Fruit fly (Drosophila melanogaster) whole organism, adult: ENCODE results near the gene CG42819.

Experiments used
- CG11617 ChIP-seq: fragments of 200-800 bp; sonication (Bioruptor generic); optimal IDR thresholded peaks from 2 replicates; lab custom pipeline; 2017; ENCODE audit warnings: mild to moderate bottlenecking, missing biosample characterization, missing genetic modification reagents, missing genetic modification characterization
- CG12768 ChIP-seq: fragments of 200-800 bp; sonication (Bioruptor generic); optimal IDR thresholded peaks from 2 replicates; lab custom pipeline; 2017; ENCODE audit warnings: missing biosample characterization, missing genetic modification characterization, mild to moderate bottlenecking, moderate library complexity, missing genetic modification reagents
- CG14711 ChIP-seq: fragments of 200-800 bp; sonication (Bioruptor generic); optimal IDR thresholded peaks from 2 replicates; lab custom pipeline; 2018; ENCODE audit warnings: missing biosample characterization, mild to moderate bottlenecking, missing genetic modification characterization, moderate library complexity
- CG1620 ChIP-seq: fragments of 200-800 bp; sonication (Bioruptor generic); optimal IDR thresholded peaks from 2 replicates; lab custom pipeline; 2016; ENCODE audit warnings: missing biosample characterization, missing genetic modification characterization
- CG33017 ChIP-seq: fragments of 200-800 bp; sonication (Bioruptor generic); optimal IDR thresholded peaks from 2 replicates; lab custom pipeline; 2018; ENCODE audit warnings: missing biosample characterization, mild to moderate bottlenecking, missing genetic modification characterization, moderate library complexity
- CG5204 ChIP-seq: fragments of 200-800 bp; sonication (Bioruptor generic); optimal IDR thresholded peaks from 2 replicates; lab custom pipeline; 2016; ENCODE audit warnings: missing biosample characterization, missing genetic modification characterization
- CG7045 ChIP-seq: fragments of 200-800 bp; sonication (Bioruptor generic); optimal IDR thresholded peaks from 2 replicates; lab custom pipeline; 2017; ENCODE audit warnings: missing biosample characterization, mild to moderate bottlenecking, missing genetic modification characterization
- CG7101 ChIP-seq: fragments of 200-800 bp; sonication (Bioruptor generic); optimal IDR thresholded peaks from 2 replicates; lab custom pipeline; 2018; ENCODE audit warnings: missing biosample characterization, mild to moderate bottlenecking, missing genetic modification characterization, moderate library complexity
- Clk ChIP-seq: fragments of 200-800 bp; sonication (Bioruptor generic); optimal IDR thresholded peaks from 2 replicates; lab custom pipeline; 2017; ENCODE audit warnings: missing biosample characterization, missing genetic modification characterization
- Crg-1 ChIP-seq: fragments of 200-800 bp; sonication (Bioruptor generic); optimal IDR thresholded peaks from 2 replicates; lab custom pipeline; 2016; ENCODE audit warnings: missing biosample characterization, missing genetic modification characterization
- Hr96 ChIP-seq: fragments of 200-800 bp; sonication (Bioruptor generic); optimal IDR thresholded peaks from 2 replicates; lab custom pipeline; 2016; ENCODE audit warnings: missing biosample characterization, missing genetic modification characterization
- bab1 ChIP-seq: fragments of 200-800 bp; sonication (Bioruptor generic); optimal IDR thresholded peaks from 3 replicates; lab custom pipeline; 2019; ENCODE audit warnings: missing biosample characterization, mild to moderate bottlenecking, missing genetic modification characterization, moderate library complexity
- cic ChIP-seq: fragments of 200-800 bp; sonication (Bioruptor generic); optimal IDR thresholded peaks from 2 replicates; lab custom pipeline; 2017; ENCODE audit warnings: missing biosample characterization, mild to moderate bottlenecking, missing genetic modification characterization, moderate library complexity
- cnc ChIP-seq, 2 experiments: fragments of >200 bp; optimal IDR thresholded peaks; 2 replicates each; lab custom pipeline; 2017
- kay ChIP-seq: fragments of 200-800 bp; sonication (Bioruptor generic); peaks from one replicate; lab custom pipeline; 2016; ENCODE audit warnings: missing biosample characterization, missing genetic modification characterization, borderline replicate concordance
- ovo ChIP-seq: fragments of 200-800 bp; sonication (Bioruptor generic); optimal IDR thresholded peaks from 2 replicates; lab custom pipeline; 2016; ENCODE audit warnings: missing biosample characterization, missing genetic modification characterization
- pad ChIP-seq: fragments of 200-800 bp; sonication (Bioruptor generic); optimal IDR thresholded peaks from 3 replicates; lab custom pipeline; 2017; ENCODE audit warnings: missing biosample characterization, missing genetic modification characterization, mild to moderate bottlenecking, moderate library complexity, missing genetic modification reagents
- tj ChIP-seq: fragments of 200-800 bp; sonication (Bioruptor generic); optimal IDR thresholded peaks from 3 replicates; lab custom pipeline; 2017; ENCODE audit warnings: missing biosample characterization, mild to moderate bottlenecking, missing genetic modification characterization, moderate library complexity
- toe ChIP-seq: fragments of 200-800 bp; sonication (Bioruptor generic); optimal IDR thresholded peaks from 2 replicates; lab custom pipeline; 2016; ENCODE audit warnings: missing biosample characterization, missing genetic modification characterization

Gene CG42819

dm6 chr2L:8344536-8344935 is 44.6 kb downstream of the CG42819 start:
- peak; percentile 71 for TF ChIP-seq cic (GFP tag; lab: Kevin White, UChicago)
- TF ChIP-seq tj (GFP tag; lab: Kevin White, UChicago) = no peak

DNA sequence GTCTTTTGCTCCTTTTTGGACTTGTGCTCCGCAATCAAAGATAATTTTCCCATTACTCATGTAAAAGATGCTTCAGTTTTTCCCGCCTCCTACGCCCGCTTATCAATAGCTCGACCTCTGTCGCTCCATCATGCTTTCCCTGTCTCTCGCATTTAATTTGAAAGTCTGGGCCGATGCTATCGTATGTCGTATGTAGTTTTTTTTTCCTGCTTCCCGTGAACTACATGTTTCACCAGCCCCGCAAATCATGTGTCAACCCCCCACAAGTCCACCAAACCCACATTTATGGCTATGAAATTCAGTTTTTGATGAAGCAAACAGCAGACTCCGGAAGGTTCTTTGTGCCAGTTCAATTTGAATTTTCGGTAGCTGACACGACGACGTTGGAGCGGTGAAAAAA is 46.7 kb downstream of the CG42819 start, which contains the start of gene CG14273:
Gene CG14273 (plus strand): TSS at position 301 of the 400 bp plus-strand sequence.
- TF ChIP-seq pad (GFP tag; lab: Kevin White, UChicago) (no peak), Crg-1 (GFP tag; lab: Kevin White, UChicago) (no peak), toe (GFP tag; lab: Kevin White, UChicago) (no peak), tj (GFP tag; lab: Kevin White, UChicago) (no peak), Hr96 (GFP tag; lab: Kevin White, UChicago) (no peak), ovo (no peak), CG11617 (GFP tag; lab: Kevin White, UChicago) (no peak), Clk (GFP tag; lab: Kevin White, UChicago) (no peak), kay (no peak), CG5204 (GFP tag; lab: Kevin White, UChicago) (no peak), cic (GFP tag; lab: Kevin White, UChicago) (no peak), CG14711 (tag; lab: Kevin White, UChicago) (no peak), CG1620 (GFP tag; lab: Kevin White, UChicago) (no peak), CG12768 (GFP tag; lab: Kevin White, UChicago) (no peak), bab1 (no peak), CG7045 (GFP tag; lab: Kevin White, UChicago) (no peak), CG33017 (tag; lab: Kevin White, UChicago) (no peak)

DNA sequence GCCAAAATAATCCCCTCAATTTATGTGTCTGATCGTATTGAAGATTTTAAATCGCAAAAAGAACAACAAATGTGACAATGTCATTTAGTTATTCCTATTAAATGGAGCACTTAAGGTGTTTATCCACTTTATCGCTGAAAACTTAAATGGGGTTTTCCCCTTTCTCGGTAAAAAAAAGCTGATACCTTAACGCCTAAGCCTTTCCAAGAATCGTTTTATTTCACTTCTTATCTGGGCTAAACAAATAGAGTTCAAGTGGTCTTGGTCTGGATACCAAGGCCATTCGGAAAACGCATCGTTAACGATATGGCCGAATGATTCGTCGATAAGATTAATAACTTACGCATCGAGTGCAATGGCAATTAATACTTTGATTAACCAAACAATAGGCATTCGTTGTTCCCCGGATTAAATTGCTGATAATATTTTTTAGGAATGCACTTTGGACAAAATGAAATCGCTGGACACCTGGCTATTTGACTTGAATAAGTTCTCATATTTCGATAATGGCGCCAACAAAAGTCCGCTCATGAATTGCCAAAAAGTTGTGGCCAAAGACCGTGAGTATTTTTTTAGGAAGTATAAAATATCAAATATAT is 49.3 kb downstream of the CG42819 start:
- TF ChIP-seq Crg-1 (GFP tag; lab: Kevin White, UChicago) = no peak
- TF ChIP-seq CG7045 (GFP tag; lab: Kevin White, UChicago) = no peak
- no peak for TF ChIP-seq pad (GFP tag; lab: Kevin White, UChicago)
- TF ChIP-seq bab1 = no peak
- TF ChIP-seq ovo = no peak
- TF ChIP-seq CG33017 (tag; lab: Kevin White, UChicago) = no peak
- no peak for TF ChIP-seq kay
- TF ChIP-seq cnc (optimal IDR thresholded peaks at IDR 0.05; lab: Kevin White, UChicago) = no peak
- no peak for TF ChIP-seq CG5204 (GFP tag; lab: Kevin White, UChicago)
- no peak for TF ChIP-seq CG11617 (GFP tag; lab: Kevin White, UChicago)
- no peak for TF ChIP-seq CG1620 (GFP tag; lab: Kevin White, UChicago)
- no peak for TF ChIP-seq Clk (GFP tag; lab: Kevin White, UChicago)
- no peak for TF ChIP-seq Hr96 (GFP tag; lab: Kevin White, UChicago)
- TF ChIP-seq tj (GFP tag; lab: Kevin White, UChicago) = no peak
- no peak for TF ChIP-seq CG14711 (tag; lab: Kevin White, UChicago)
- TF ChIP-seq CG7101 = no peak
- TF ChIP-seq CG12768 (GFP tag; lab: Kevin White, UChicago) = no peak
